Fruit fly (Drosophila melanogaster): ENCODE measurements around the gene CG12105.
A peak's percentile ranks its signal among the peaks of the same experiment; 100 is the strongest.

The CG12105 gene

DNA sequence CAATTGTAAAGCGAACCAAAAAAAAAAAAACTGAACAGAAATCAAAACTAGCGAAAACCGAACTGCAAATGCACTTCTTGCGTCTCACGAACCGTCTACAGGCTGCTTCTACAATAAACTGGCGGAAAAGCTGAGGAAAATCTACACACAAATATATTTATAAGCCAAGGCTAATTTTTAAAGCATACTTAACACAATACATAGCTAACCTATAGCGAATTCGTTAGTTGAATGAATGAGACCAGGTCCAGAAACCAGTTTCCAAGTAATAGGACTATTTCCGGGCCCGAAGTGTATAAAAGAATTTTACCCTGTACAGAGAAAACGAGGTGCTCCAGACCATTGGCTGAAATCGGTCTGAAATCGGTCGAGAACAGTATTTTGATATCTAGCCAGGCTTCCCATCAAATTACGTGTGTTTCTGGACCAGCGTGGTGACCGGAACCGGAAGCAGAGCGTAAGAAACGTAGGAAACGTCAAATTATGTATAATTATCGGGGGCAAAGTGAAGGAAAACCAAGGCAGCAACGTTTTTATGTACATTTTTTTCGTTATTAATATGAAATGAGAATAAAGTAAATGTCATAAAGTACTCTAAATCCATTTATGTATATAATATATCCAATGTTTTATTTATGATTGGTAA, 39.7 kb downstream of the CG12105 start:
- TF ChIP-seq CG6254 (GFP tag; optimal IDR thresholded peaks at IDR 0.05) (peak; percentile 16), CG31441 (GFP tag; IDR thresholded peaks at IDR 0.05) (0 out of 2 replicates have a peak, but pooled peaks have one; percentile 13), BtbVII (GFP tag; optimal IDR thresholded peaks at IDR 0.05) (peak; percentile 25), Med (GFP tag) (peak; percentile 48), CG34224 (GFP tag; IDR thresholded peaks at IDR 0.05; ENCODE audit: partially characterized antibody) (no peak), nerfin-2 (GFP tag; IDR thresholded peaks at IDR 0.05; ENCODE audit: partially characterized antibody) (no peak), CG12769 (tag; optimal IDR thresholded peaks at IDR 0.05) (no peak), p53 (GFP tag; optimal IDR thresholded peaks at IDR 0.05) (no peak), Lhr (GFP tag; optimal IDR thresholded peaks at IDR 0.05) (no peak), z (GFP tag; IDR thresholded peaks at IDR 0.05) (0 out of 3 replicates have a peak, but pooled peaks have one; percentile 12), CG6854 (GFP tag; optimal IDR thresholded peaks at IDR 0.05) (peak; percentile 15), D19A (tag; optimal IDR thresholded peaks at IDR 0.05) (peak; percentile 61), Ets97D (GFP tag; optimal IDR thresholded peaks at IDR 0.05) (peak; percentile 0), CG6765 (GFP tag; optimal IDR thresholded peaks at IDR 0.05) (no peak), CG13424 (tag; optimal IDR thresholded peaks at IDR 0.05) (no peak), CG8478 (optimal IDR thresholded peaks at IDR 0.05) (no peak), CG9437 (GFP tag; optimal IDR thresholded peaks at IDR 0.05) (peak; percentile 27), so (GFP tag; IDR thresholded peaks at IDR 0.05) (peak; percentile 47; the same call in 1 of the 3 replicates), CG15073 (GFP tag; optimal IDR thresholded peaks at IDR 0.05) (no peak), Lpt (GFP tag; optimal IDR thresholded peaks at IDR 0.05) (no peak), CG11696 (GFP tag; IDR thresholded peaks at IDR 0.05) (no peak), CG13894 (tag; optimal IDR thresholded peaks at IDR 0.05) (no peak), ems (GFP tag; optimal IDR thresholded peaks at IDR 0.05) (no peak), ind (GFP tag; optimal IDR thresholded peaks at IDR 0.05) (no peak), Ravus (GFP tag; IDR thresholded peaks at IDR 0.05) (no peak), CG13287 (GFP tag; IDR thresholded peaks at IDR 0.05; ENCODE audit: partially characterized antibody) (no peak), Sox100B (GFP tag; optimal IDR thresholded peaks at IDR 0.05) (peak; percentile 15), CG17568 (GFP tag; optimal IDR thresholded peaks at IDR 0.05) (peak; percentile 35), ranshi (GFP tag; IDR thresholded peaks at IDR 0.05) (peak; percentile 13; the same call in 1 of the 2 replicates), shn (GFP tag; optimal IDR thresholded peaks at IDR 0.05) (no peak), Bgb (GFP tag; IDR thresholded peaks at IDR 0.05; ENCODE audit: partially characterized antibody) (no peak), hkb (optimal IDR thresholded peaks at IDR 0.05) (no peak), hkb (GFP tag; IDR thresholded peaks at IDR 0.05) (peak; percentile 37; the same call in 1 of the 2 replicates), CG18619 (GFP tag; optimal IDR thresholded peaks at IDR 0.05) (peak; percentile 1), CG4282 (GFP tag; optimal IDR thresholded peaks at IDR 0.05) (peak; percentile 3), lilli (GFP tag; optimal IDR thresholded peaks at IDR 0.05) (peak; percentile 7), ci (GFP tag; IDR thresholded peaks at IDR 0.05) (peak; percentile 58; the same call in 1 of the 3 replicates), sob (GFP tag; IDR thresholded peaks at IDR 0.05) (0 out of 2 replicates have a peak, but pooled peaks have one; percentile 17), Scr (GFP tag; IDR thresholded peaks at IDR 0.05; ENCODE audit: partially characterized antibody) (no peak), CG9215 (GFP tag; IDR thresholded peaks at IDR 0.05) (no peak), lbe (GFP tag; optimal IDR thresholded peaks at IDR 0.05) (no peak), CG13296 (GFP tag; optimal IDR thresholded peaks at IDR 0.05) (peak; percentile 15), zfh1 (GFP tag; IDR thresholded peaks at IDR 0.05) (0 out of 3 replicates have a peak, but pooled peaks have one; percentile 42), prd (optimal IDR thresholded peaks at IDR 0.05) (no peak), prd (GFP tag; IDR thresholded peaks at IDR 0.05) (no peak), CG12299 (tag; optimal IDR thresholded peaks at IDR 0.05) (no peak), dmrt11E (tag; optimal IDR thresholded peaks at IDR 0.05) (peak; percentile 5), CG7271 (tag; optimal IDR thresholded peaks at IDR 0.05) (peak; percentile 18), CG9932 (GFP tag; IDR thresholded peaks at IDR 0.05) (no peak), Drgx (GFP tag; IDR thresholded peaks at IDR 0.05) (peak; percentile 19; the same call in 1 of the 2 replicates)
